Fruit fly (Drosophila melanogaster): ENCODE results near the gene CG18666.

CG18666 gene

dm6 chr2L:11057333-11058110 is 22.9 kb downstream of the CG18666 start (continued):
- TF ChIP-seq Oaz (GFP tag; IDR thresholded peaks at IDR 0.05) (peak; percentile 35; the same call in 1 of the 2 replicates), Hand (GFP tag; optimal IDR thresholded peaks at IDR 0.05) (no peak), zen (tag; optimal IDR thresholded peaks at IDR 0.05) (no peak), Abd-B (GFP tag; optimal IDR thresholded peaks at IDR 0.05) (peak; percentile 66), ERR (GFP tag; optimal IDR thresholded peaks at IDR 0.05) (no peak), lola (GFP tag; optimal IDR thresholded peaks at IDR 0.05) (peak in 1 of 3 experiments; percentile 67), CG12071 (GFP tag; optimal IDR thresholded peaks at IDR 0.05) (no peak), zfh1 (GFP tag; IDR thresholded peaks at IDR 0.05) (peak; percentile 68; the same call in 2 of the 3 replicates), CG15479 (GFP tag; optimal IDR thresholded peaks at IDR 0.05) (no peak), pan (optimal IDR thresholded peaks at IDR 0.05) (no peak), pan (GFP tag; optimal IDR thresholded peaks at IDR 0.05 in 1 of 2, IDR thresholded peaks at IDR 0.05 in 1 of 2) (peak in 1 of 2 experiments; percentile 63), HHEX (GFP tag; optimal IDR thresholded peaks at IDR 0.05) (peak; percentile 65), B-H2 (GFP tag; optimal IDR thresholded peaks at IDR 0.05) (peak; percentile 19), ash1 (GFP tag; optimal IDR thresholded peaks at IDR 0.05) (no peak), CG14667 (GFP tag; IDR thresholded peaks at IDR 0.05) (peak; percentile 52; the same call in 1 of the 2 replicates), bowl (GFP tag; IDR thresholded peaks at IDR 0.05) (peak; percentile 63; the same call in 1 of the 2 replicates), CG13775 (GFP tag; optimal IDR thresholded peaks at IDR 0.05) (peak; percentile 71), Ptx1 (GFP tag; IDR thresholded peaks at IDR 0.05) (peak; percentile 92), sisA (GFP tag; IDR thresholded peaks at IDR 0.05) (peak; percentile 69), abd-A (tag; optimal IDR thresholded peaks at IDR 0.05) (no peak), Dek (tag; optimal IDR thresholded peaks at IDR 0.05) (peak; percentile 27), pfk (GFP tag; optimal IDR thresholded peaks at IDR 0.05) (no peak), CG6854 (GFP tag; optimal IDR thresholded peaks at IDR 0.05) (peak; percentile 79), sc (optimal IDR thresholded peaks at IDR 0.05) (no peak), sc (GFP tag; optimal IDR thresholded peaks at IDR 0.05) (peak; percentile 50), CG17568 (GFP tag; optimal IDR thresholded peaks at IDR 0.05) (peak; percentile 72), knrl (GFP tag; IDR thresholded peaks at IDR 0.05; ENCODE audit: partially characterized antibody) (no peak), BtbVII (GFP tag; optimal IDR thresholded peaks at IDR 0.05) (peak; percentile 75), tna (GFP tag; IDR thresholded peaks at IDR 0.05; ENCODE audit: partially characterized antibody) (no peak), wor (GFP tag; IDR thresholded peaks at IDR 0.05) (peak; percentile 63), ham (GFP tag; IDR thresholded peaks at IDR 0.05) (no peak; the same call in 1 of the 2 replicates), CG9817 (tag; optimal IDR thresholded peaks at IDR 0.05) (peak; percentile 8), hkb (optimal IDR thresholded peaks at IDR 0.05) (no peak), hkb (GFP tag; IDR thresholded peaks at IDR 0.05) (peak; percentile 73; the same call in 1 of the 2 replicates), Myb (GFP tag; optimal IDR thresholded peaks at IDR 0.05) (peak; percentile 48), CG18262 (tag; optimal IDR thresholded peaks at IDR 0.05) (peak; percentile 92), CG2712 (tag; optimal IDR thresholded peaks at IDR 0.05) (peak; percentile 84), lmd (GFP tag; IDR thresholded peaks at IDR 0.05) (peak; percentile 88), Fer3 (tag; optimal IDR thresholded peaks at IDR 0.05) (peak; percentile 44), CG17359 (tag; optimal IDR thresholded peaks at IDR 0.05) (peak; percentile 55), CG9437 (GFP tag; optimal IDR thresholded peaks at IDR 0.05) (peak; percentile 73), CG13894 (tag; optimal IDR thresholded peaks at IDR 0.05) (no peak), D19B (GFP tag; optimal IDR thresholded peaks at IDR 0.05) (peak; percentile 5), CG1233 (GFP tag; optimal IDR thresholded peaks at IDR 0.05) (peak; percentile 53), lilli (GFP tag; optimal IDR thresholded peaks at IDR 0.05) (peak; percentile 77), CoRest (tag; optimal IDR thresholded peaks at IDR 0.05) (peak; percentile 79), Nf-YA (GFP tag; IDR thresholded peaks at IDR 0.05) (no peak), insv (GFP tag; optimal IDR thresholded peaks at IDR 0.05) (peak in 1 of 2 experiments; percentile 3), aop (GFP tag; IDR thresholded peaks at IDR 0.05) (no peak)

All from whole organism, embryonic.